Worm (Caenorhabditis elegans): ENCODE data around the gene F23B12.1.

- TF ChIP-seq fkh-10 (GFP tag; optimal IDR thresholded peaks at IDR 0.05) (no peak), pha-4 (tag; optimal IDR thresholded peaks at IDR 0.05) (no peak), pqm-1 (tag; optimal IDR thresholded peaks at IDR 0.05) (no peak), npax-4 (tag; optimal IDR thresholded peaks at IDR 0.05) (no peak), hlh-30 (tag; optimal IDR thresholded peaks at IDR 0.05; ENCODE audit: insufficient read depth) (no peak), dmd-4 (tag; optimal IDR thresholded peaks at IDR 0.05; ENCODE audit: borderline replicate concordance) (no peak), tbx-2 (tag; optimal IDR thresholded peaks at IDR 0.05) (no peak), elt-2 (tag; optimal IDR thresholded peaks at IDR 0.05) (no peak), F13H6.1 (tag; optimal IDR thresholded peaks at IDR 0.05) (no peak), C38D4.7 (GFP tag; optimal IDR thresholded peaks at IDR 0.05) (no peak), ceh-18 (tag; optimal IDR thresholded peaks at IDR 0.05) (no peak)
Measured at ce11 chrV:14436195-14436594, 7.2 kb downstream of the F23B12.1 start.

Measured in whole organism, late embryonic.